Worm (Caenorhabditis elegans) whole organism, L2 larva: ENCODE measurements around the gene marg-1.

ENCODE experiments used
- C34F6.9 ChIP-seq: fragments of 150-350 bp; optimal IDR thresholded peaks from 2 replicates; lab custom pipeline; 2014; ENCODE audit warnings: missing biosample characterization, missing genetic modification characterization
- F13H6.1 ChIP-seq: sonication (generic microtip); optimal IDR thresholded peaks from 2 replicates; lab custom pipeline; 2016; ENCODE audit warnings: missing genetic modification characterization, missing compliant biosample characterization
- Y55F3AM.14 ChIP-seq: fragments of 200-800 bp; sonication (Bioruptor generic); optimal IDR thresholded peaks from 2 replicates; lab custom pipeline; 2018; ENCODE audit warnings: mild to moderate bottlenecking, missing genetic modification characterization, missing compliant biosample characterization
- alr-1 ChIP-seq: fragments of 150-350 bp; optimal IDR thresholded peaks from 2 replicates; lab custom pipeline; 2014; ENCODE audit warnings: missing biosample characterization, missing genetic modification characterization
- aly-2 ChIP-seq: fragments of 150-350 bp; optimal IDR thresholded peaks from 2 replicates; lab custom pipeline; 2014; ENCODE audit warnings: missing biosample characterization, missing genetic modification characterization
- ama-1 ChIP-seq: fragments of 150-350 bp; optimal IDR thresholded peaks from 2 replicates; lab custom pipeline; 2018; ENCODE audit warnings: inconsistent platforms
- blmp-1 ChIP-seq: sonication (generic microtip); optimal IDR thresholded peaks from 2 replicates; lab custom pipeline; 2017; ENCODE audit warnings: missing genetic modification characterization, mild to moderate bottlenecking, missing compliant biosample characterization, antibody characterized with exemption, moderate library complexity; ENCODE audit not compliant: insufficient read depth
- ceh-16 ChIP-seq: fragments of 150-350 bp; optimal IDR thresholded peaks from 2 replicates; lab custom pipeline; 2014; ENCODE audit warnings: missing biosample characterization, missing genetic modification characterization
- ceh-82 ChIP-seq: fragments of 150-350 bp; optimal IDR thresholded peaks from 2 replicates; lab custom pipeline; 2014; ENCODE audit warnings: missing biosample characterization, missing genetic modification characterization
- egl-27 ChIP-seq: sonication (generic microtip); optimal IDR thresholded peaks from 3 replicates; lab custom pipeline; 2017; ENCODE audit warnings: missing biosample characterization, missing genetic modification reagents, missing genetic modification characterization
- elt-3 ChIP-seq: sonication (generic microtip); optimal IDR thresholded peaks from 2 replicates; lab custom pipeline; 2017; ENCODE audit warnings: missing biosample characterization, missing genetic modification characterization
- fos-1 ChIP-seq: fragments of 150-350 bp; optimal IDR thresholded peaks from 2 replicates; lab custom pipeline; 2014; ENCODE audit warnings: missing biosample characterization, missing genetic modification characterization
- lin-11 ChIP-seq: fragments of 150-350 bp; sonication (generic microtip); optimal IDR thresholded peaks from 2 replicates; lab custom pipeline; 2014; ENCODE audit warnings: missing biosample characterization, missing genetic modification characterization, inconsistent platforms, mixed read lengths
- mab-5 ChIP-seq: fragments of 150-350 bp; optimal IDR thresholded peaks from 2 replicates; lab custom pipeline; 2014; ENCODE audit warnings: missing biosample characterization, missing genetic modification characterization
- mbf-1 ChIP-seq: sonication (generic microtip); optimal IDR thresholded peaks from 2 replicates; lab custom pipeline; 2017; ENCODE audit warnings: missing biosample characterization, missing genetic modification characterization
- mdl-1 ChIP-seq, 2 experiments: fragments of 150-350 bp in 1 of 2; sonication (generic microtip) in 1 of 2; optimal IDR thresholded peaks; 2 replicates each; lab custom pipeline; 2017; ENCODE audit warnings: missing biosample characterization in 2 of 2, missing genetic modification characterization in 2 of 2
- nhr-10 ChIP-seq: sonication (generic microtip); optimal IDR thresholded peaks from 2 replicates; lab custom pipeline; 2017; ENCODE audit warnings: missing biosample characterization, missing genetic modification characterization
- nhr-11 ChIP-seq: fragments of 150-350 bp; optimal IDR thresholded peaks from 2 replicates; lab custom pipeline; 2014; ENCODE audit warnings: missing biosample characterization, missing genetic modification characterization
- nhr-12 ChIP-seq: fragments of 150-350 bp; optimal IDR thresholded peaks from 2 replicates; lab custom pipeline; 2014; ENCODE audit warnings: missing biosample characterization, missing genetic modification characterization
- nhr-129 ChIP-seq: fragments of 150-350 bp; optimal IDR thresholded peaks from 2 replicates; lab custom pipeline; 2014; ENCODE audit warnings: missing biosample characterization, missing genetic modification characterization
- nhr-21 ChIP-seq: fragments of 150-350 bp; optimal IDR thresholded peaks from 2 replicates; lab custom pipeline; 2014; ENCODE audit warnings: missing biosample characterization, missing genetic modification characterization
- nhr-23 ChIP-seq: fragments of 150-350 bp; optimal IDR thresholded peaks from 2 replicates; lab custom pipeline; 2014; ENCODE audit warnings: missing biosample characterization, missing genetic modification reagents, missing genetic modification characterization
- nhr-237 ChIP-seq: fragments of 150-350 bp; optimal IDR thresholded peaks from 2 replicates; lab custom pipeline; 2014; ENCODE audit warnings: missing biosample characterization, missing genetic modification characterization
- nhr-25 ChIP-seq: fragments of 150-350 bp; sonication (generic microtip); optimal IDR thresholded peaks from 3 replicates; lab custom pipeline; 2014; ENCODE audit warnings: missing biosample characterization, missing genetic modification characterization
- nhr-6 ChIP-seq: fragments of 150-350 bp; optimal IDR thresholded peaks from 2 replicates; lab custom pipeline; 2014; ENCODE audit warnings: missing biosample characterization, missing genetic modification characterization
- nhr-77 ChIP-seq: fragments of 150-350 bp; optimal IDR thresholded peaks from 2 replicates; lab custom pipeline; 2014; ENCODE audit warnings: missing biosample characterization, missing genetic modification characterization
- peb-1 ChIP-seq: fragments of 150-350 bp; optimal IDR thresholded peaks from 2 replicates; lab custom pipeline; 2014; ENCODE audit warnings: missing biosample characterization, missing genetic modification characterization
- skn-1 ChIP-seq: sonication (generic microtip); optimal IDR thresholded peaks from 2 replicates; lab custom pipeline; 2017; ENCODE audit warnings: missing biosample characterization, missing genetic modification characterization
- sma-3 ChIP-seq: sonication (generic microtip); optimal IDR thresholded peaks from 2 replicates; lab custom pipeline; 2016; ENCODE audit warnings: missing genetic modification reagents, missing genetic modification characterization, missing compliant biosample characterization
- sma-9 ChIP-seq, 2 experiments: fragments of 150-350 bp in 1 of 2; sonication (generic microtip) in 1 of 2; optimal IDR thresholded peaks; 2 replicates each; lab custom pipeline; 2014 to 2016; ENCODE audit warnings: missing genetic modification characterization in 2 of 2, mild to moderate bottlenecking in 1 of 2, missing biosample characterization in 1 of 2, missing compliant biosample characterization in 1 of 2, missing genetic modification reagents in 1 of 2, moderate library complexity in 1 of 2
- snpc-4 ChIP-seq: fragments of 150-350 bp; optimal IDR thresholded peaks from 2 replicates; lab custom pipeline; 2014; ENCODE audit warnings: missing biosample characterization, missing genetic modification characterization
- unc-39 ChIP-seq: fragments of 150-350 bp; optimal IDR thresholded peaks from 2 replicates; lab custom pipeline; 2014; ENCODE audit warnings: missing biosample characterization, missing genetic modification characterization
- unc-55 ChIP-seq: fragments of 150-350 bp; sonication (generic microtip); optimal IDR thresholded peaks from 3 replicates; lab custom pipeline; 2014; ENCODE audit warnings: missing biosample characterization, missing genetic modification reagents, missing genetic modification characterization
- unc-62 ChIP-seq: fragments of 150-350 bp; optimal IDR thresholded peaks from 2 replicates; lab custom pipeline; 2014; ENCODE audit warnings: missing biosample characterization, missing genetic modification reagents, missing genetic modification characterization
- zag-1 ChIP-seq: fragments of 150-350 bp; optimal IDR thresholded peaks from 2 replicates; lab custom pipeline; 2014; ENCODE audit warnings: missing biosample characterization, missing genetic modification characterization
- ztf-1 ChIP-seq: fragments of 200-800 bp; sonication (Bioruptor generic); conservative IDR thresholded peaks from 2 replicates; pipeline ENCODE4 v1.3.6; 2022; ENCODE audit warnings: missing genetic modification characterization, missing compliant biosample characterization
- ztf-4 ChIP-seq: fragments of 150-350 bp; optimal IDR thresholded peaks from 2 replicates; lab custom pipeline; 2014; ENCODE audit warnings: missing biosample characterization, missing genetic modification characterization

Gene marg-1

ce11 chrX:3802743-3803142 lies 21.8 kb upstream of the marg-1 start:
- TF ChIP-seq nhr-10 (no peak), alr-1 (tag; lab: Kevin White, UChicago) (no peak), nhr-129 (tag; lab: Kevin White, UChicago) (peak; percentile 7), ztf-1 (no peak), nhr-25 (tag; lab: Kevin White, UChicago) (no peak), egl-27 (tag; lab: Kevin White, UChicago) (no peak), sma-3 (GFP tag; lab: Kevin White, UChicago) (no peak), mab-5 (peak; percentile 19), Y55F3AM.14 (GFP tag; lab: Kevin White, UChicago) (no peak), nhr-12 (no peak), nhr-77 (no peak), nhr-237 (tag; lab: Kevin White, UChicago) (no peak), nhr-21 (tag; lab: Kevin White, UChicago) (no peak), fos-1 (tag; lab: Kevin White, UChicago) (no peak), mdl-1 (tag; optimal IDR thresholded peaks at IDR 0.05; lab: Kevin White, UChicago) (no peak), C34F6.9 (tag; lab: Kevin White, UChicago) (peak; percentile 25), ztf-4 (tag; lab: Kevin White, UChicago) (no peak), mbf-1 (tag; lab: Kevin White, UChicago) (no peak), peb-1 (tag; lab: Kevin White, UChicago) (no peak), unc-55 (GFP tag; lab: Kevin White, UChicago) (peak; percentile 31), nhr-11 (no peak)

ce11 chrX:3798288-3798687 lies 17.3 kb upstream of the marg-1 start:
- TF ChIP-seq sma-3 (GFP tag; lab: Kevin White, UChicago) (no peak), snpc-4 (tag; lab: Kevin White, UChicago) (no peak), ama-1 (lab: Kevin White, UChicago) (no peak), F13H6.1 (no peak), sma-9 (GFP tag; optimal IDR thresholded peaks at IDR 0.05; lab: Kevin White, UChicago) (no peak), sma-9 (tag; optimal IDR thresholded peaks at IDR 0.05; lab: Kevin White, UChicago) (no peak), unc-39 (tag; lab: Kevin White, UChicago) (no peak), nhr-77 (no peak), lin-11 (tag; lab: Kevin White, UChicago) (no peak), egl-27 (tag; lab: Kevin White, UChicago) (no peak), zag-1 (tag; lab: Kevin White, UChicago) (no peak), mbf-1 (tag; lab: Kevin White, UChicago) (no peak), aly-2 (tag; lab: Kevin White, UChicago) (no peak), nhr-23 (no peak), skn-1 (tag; lab: Kevin White, UChicago) (no peak), ceh-82 (tag; lab: Kevin White, UChicago) (no peak)

- TF ChIP-seq unc-55 (GFP tag; lab: Kevin White, UChicago) (no peak), peb-1 (tag; lab: Kevin White, UChicago) (no peak), C34F6.9 (tag; lab: Kevin White, UChicago) (no peak), elt-3 (tag; lab: Kevin White, UChicago) (no peak), nhr-6 (tag; lab: Kevin White, UChicago) (no peak), nhr-77 (no peak), ama-1 (lab: Kevin White, UChicago) (no peak), nhr-10 (no peak), ceh-16 (no peak), blmp-1 (tag; lab: Kevin White, UChicago) (no peak), unc-62 (GFP tag; lab: Kevin White, UChicago) (no peak), alr-1 (tag; lab: Kevin White, UChicago) (no peak), F13H6.1 (no peak)
Measured at ce11 chrX:3797882-3798281, 16.9 kb upstream of the marg-1 start, which contains the start of gene abu-10. Gene abu-10 (plus strand): TSS chrX:3798182.

- TF ChIP-seq ceh-16, result no peak
- no peak for TF ChIP-seq elt-3 (tag; lab: Kevin White, UChicago)
- TF ChIP-seq skn-1 (tag; lab: Kevin White, UChicago), result no peak
- TF ChIP-seq fos-1 (tag; lab: Kevin White, UChicago), result no peak
Measured at ce11 chrX:3795642-3796041, 14.7 kb upstream of the marg-1 start, which contains the start of gene F35A5.5. Gene F35A5.5 (minus strand): TSS chrX:3795742.
